Fruit fly (Drosophila melanogaster) whole organism, embryonic: ENCODE results near the gene orb.

Experiments used
- ATbp ChIP-seq: fragments of 200-800 bp; sonication (Bioruptor generic); optimal IDR thresholded peaks from 2 replicates; lab custom pipeline; 2017; ENCODE audit warnings: missing biosample characterization, mild to moderate bottlenecking, missing genetic modification characterization, missing genetic modification reagents
- Abd-B ChIP-seq: fragments of 200-800 bp; sonication (Bioruptor generic); optimal IDR thresholded peaks from 2 replicates; lab custom pipeline; 2018; ENCODE audit warnings: missing biosample characterization, mild to moderate bottlenecking, missing genetic modification characterization, moderate library complexity
- Bdp1 ChIP-seq: fragments of 200-800 bp; sonication (Bioruptor generic); optimal IDR thresholded peaks from 3 replicates; lab custom pipeline; 2016; ENCODE audit warnings: missing biosample characterization, missing genetic modification characterization
- BtbVII ChIP-seq: fragments of 200-800 bp; sonication (Bioruptor generic); optimal IDR thresholded peaks from 3 replicates; lab custom pipeline; 2017; ENCODE audit warnings: missing biosample characterization, mild to moderate bottlenecking, missing genetic modification characterization
- CG10321 ChIP-seq: fragments of 200-800 bp; sonication (Bioruptor generic); IDR thresholded peaks from 2 replicates; pipeline ENCODE4 v1.3.6; 2022; ENCODE audit warnings: missing biosample characterization, missing genetic modification characterization
- CG10431 ChIP-seq: fragments of 200-800 bp; sonication (Bioruptor generic); optimal IDR thresholded peaks from 3 replicates; lab custom pipeline; 2018; ENCODE audit warnings: missing biosample characterization, mild to moderate bottlenecking, missing genetic modification characterization
- CG11093 ChIP-seq: fragments of 200-800 bp; sonication (Bioruptor generic); IDR thresholded peaks from 3 replicates; pipeline ENCODE4 v1.3.6; 2022; ENCODE audit warnings: missing biosample characterization, missing genetic modification characterization
- CG11504 ChIP-seq: fragments of 200-800 bp; sonication (Bioruptor generic); optimal IDR thresholded peaks from 3 replicates; lab custom pipeline; 2019; ENCODE audit warnings: missing biosample characterization, mild to moderate bottlenecking, missing genetic modification characterization, moderate library complexity
- CG12219 ChIP-seq: fragments of 200-800 bp; sonication (Bioruptor generic); optimal IDR thresholded peaks from 3 replicates; lab custom pipeline; 2018; ENCODE audit warnings: missing biosample characterization, mild to moderate bottlenecking, missing genetic modification characterization
- CG13624 ChIP-seq: fragments of 200-800 bp; sonication (Bioruptor generic); optimal IDR thresholded peaks from 2 replicates; lab custom pipeline; 2016; ENCODE audit warnings: missing biosample characterization, missing genetic modification characterization
- CG13775 ChIP-seq: fragments of 200-800 bp; sonication (Bioruptor generic); optimal IDR thresholded peaks from 3 replicates; lab custom pipeline; 2017; ENCODE audit warnings: missing biosample characterization, mild to moderate bottlenecking, missing genetic modification characterization
- CG14860 ChIP-seq: fragments of 200-800 bp; sonication (Bioruptor generic); IDR thresholded peaks from 3 replicates; pipeline ENCODE4 v1.3.6; 2022; ENCODE audit warnings: missing biosample characterization, missing genetic modification characterization; ENCODE audit not compliant: partially characterized antibody
- CG14965 ChIP-seq: fragments of 200-800 bp; sonication (Bioruptor generic); optimal IDR thresholded peaks from 2 replicates; lab custom pipeline; 2016; ENCODE audit warnings: missing biosample characterization, missing genetic modification characterization, borderline replicate concordance
- CG15514 ChIP-seq: fragments of 200-800 bp; sonication (Bioruptor generic); optimal IDR thresholded peaks from 3 replicates; lab custom pipeline; 2017; ENCODE audit warnings: missing biosample characterization, missing genetic modification characterization, mild to moderate bottlenecking, moderate library complexity, missing genetic modification reagents
- CG15601 ChIP-seq: fragments of 200-800 bp; sonication (Bioruptor generic); optimal IDR thresholded peaks from 3 replicates; lab custom pipeline; 2019; ENCODE audit warnings: missing biosample characterization, mild to moderate bottlenecking, missing genetic modification characterization, moderate library complexity
- CG16863 ChIP-seq: fragments of 200-800 bp; sonication (Bioruptor generic); optimal IDR thresholded peaks from 3 replicates; lab custom pipeline; 2016; ENCODE audit warnings: missing biosample characterization, missing genetic modification characterization
- CG1792 ChIP-seq: fragments of 200-800 bp; sonication (Bioruptor generic); optimal IDR thresholded peaks from 2 replicates; lab custom pipeline; 2016; ENCODE audit warnings: missing biosample characterization, missing genetic modification characterization
- CG18011 ChIP-seq: fragments of 200-800 bp; sonication (Bioruptor generic); optimal IDR thresholded peaks from 2 replicates; lab custom pipeline; 2017; ENCODE audit warnings: missing biosample characterization, missing genetic modification characterization, mild to moderate bottlenecking, moderate library complexity, missing genotype
- CG4707 ChIP-seq: fragments of 200-800 bp; sonication (Bioruptor generic); optimal IDR thresholded peaks from 2 replicates; lab custom pipeline; 2018; ENCODE audit warnings: missing biosample characterization, mild to moderate bottlenecking, missing genetic modification characterization, moderate library complexity
- CG4820 ChIP-seq: fragments of 200-800 bp; sonication (Bioruptor generic); optimal IDR thresholded peaks from 3 replicates; lab custom pipeline; 2016; ENCODE audit warnings: missing biosample characterization, missing genetic modification characterization
- CG7839 ChIP-seq: fragments of 200-800 bp; sonication (Bioruptor generic); optimal IDR thresholded peaks from 3 replicates; lab custom pipeline; 2018; ENCODE audit warnings: missing biosample characterization, mild to moderate bottlenecking, missing genetic modification characterization, moderate library complexity
- CG7963 ChIP-seq: fragments of 200-800 bp; sonication (Bioruptor generic); IDR thresholded peaks from 3 replicates; pipeline ENCODE4 v1.3.6; 2022; ENCODE audit warnings: missing biosample characterization, missing genetic modification characterization; ENCODE audit not compliant: partially characterized antibody
- D19A ChIP-seq: fragments of 200-800 bp; optimal IDR thresholded peaks from 3 replicates; lab custom pipeline; 2019; ENCODE audit warnings: missing biosample characterization, mild to moderate bottlenecking, missing genetic modification characterization, moderate library complexity
- D19B ChIP-seq: fragments of 200-800 bp; sonication (Bioruptor generic); optimal IDR thresholded peaks from 2 replicates; lab custom pipeline; 2017; ENCODE audit warnings: missing biosample characterization, mild to moderate bottlenecking, missing genetic modification characterization
- Dbx ChIP-seq: fragments of 200-800 bp; sonication (Bioruptor generic); IDR thresholded peaks from 3 replicates; pipeline ENCODE4 v1.3.6; 2022; ENCODE audit warnings: missing biosample characterization, missing genetic modification characterization
- Ets97D ChIP-seq: fragments of 200-800 bp; sonication (Bioruptor generic); optimal IDR thresholded peaks from 3 replicates; lab custom pipeline; 2016; ENCODE audit warnings: missing biosample characterization, missing genetic modification characterization
- Lim3 ChIP-seq: fragments of 200-800 bp; sonication (Bioruptor generic); IDR thresholded peaks from 2 replicates; pipeline ENCODE4 v1.3.6; 2022; ENCODE audit warnings: missing biosample characterization, missing genetic modification characterization
- Med ChIP-seq: fragments of 200-800 bp; sonication (Bioruptor generic); peaks from one replicate; lab custom pipeline; 2016; ENCODE audit warnings: missing biosample characterization, missing genetic modification characterization, mild to moderate bottlenecking, inconsistent platforms, moderate library complexity
- Meics ChIP-seq: fragments of 200-800 bp; sonication (Bioruptor generic); optimal IDR thresholded peaks from 2 replicates; lab custom pipeline; 2017; ENCODE audit warnings: missing biosample characterization, mild to moderate bottlenecking, missing genetic modification characterization
- Sox102F ChIP-seq: fragments of 200-800 bp; sonication (Bioruptor generic); optimal IDR thresholded peaks from 2 replicates; lab custom pipeline; 2018; ENCODE audit warnings: missing biosample characterization, mild to moderate bottlenecking, missing genetic modification characterization, moderate library complexity
- TFAM ChIP-seq: fragments of 200-800 bp; sonication (Bioruptor generic); optimal IDR thresholded peaks from 2 replicates; lab custom pipeline; 2017; ENCODE audit warnings: missing biosample characterization, missing genetic modification characterization, inconsistent platforms
- Usf ChIP-seq: fragments of 200-800 bp; sonication (Bioruptor generic); optimal IDR thresholded peaks from 2 replicates; lab custom pipeline; 2017; ENCODE audit warnings: missing genotype, missing biosample characterization, missing genetic modification characterization
- ase ChIP-seq: fragments of 200-800 bp; sonication (Bioruptor generic); IDR thresholded peaks from 3 replicates; pipeline ENCODE4 v1.3.6; 2022; ENCODE audit warnings: missing biosample characterization, missing genetic modification characterization
- br ChIP-seq: fragments of >200 bp; optimal IDR thresholded peaks from 2 replicates; lab custom pipeline; 2017
- btn ChIP-seq: fragments of 200-800 bp; sonication (Bioruptor generic); optimal IDR thresholded peaks from 2 replicates; lab custom pipeline; 2016; ENCODE audit warnings: missing biosample characterization, missing genetic modification characterization
- corto ChIP-seq: fragments of 200-800 bp; sonication (Bioruptor generic); optimal IDR thresholded peaks from 2 replicates; lab custom pipeline; 2016; ENCODE audit warnings: missing biosample characterization, mild to moderate bottlenecking, missing genetic modification characterization, moderate library complexity
- croc ChIP-seq: fragments of 200-800 bp; sonication (Bioruptor generic); conservative IDR thresholded peaks from 3 replicates; pipeline ENCODE4 v1.3.6; 2022; ENCODE audit warnings: missing biosample characterization, missing genetic modification characterization
- fd3F ChIP-seq: fragments of 200-800 bp; sonication (Bioruptor generic); optimal IDR thresholded peaks from 2 replicates; lab custom pipeline; 2018; ENCODE audit warnings: missing biosample characterization, mild to moderate bottlenecking, missing genetic modification characterization, moderate library complexity
- fd96Cb ChIP-seq: fragments of 200-800 bp; sonication (Bioruptor generic); optimal IDR thresholded peaks from 2 replicates; lab custom pipeline; 2018; ENCODE audit warnings: missing biosample characterization, mild to moderate bottlenecking, missing genetic modification characterization, moderate library complexity
- ftz-f1 ChIP-seq: fragments of 200-800 bp; sonication (Bioruptor generic); optimal IDR thresholded peaks from 2 replicates; lab custom pipeline; 2016; ENCODE audit warnings: missing biosample characterization, missing genetic modification characterization
- gsb ChIP-seq: fragments of 200-800 bp; sonication (Bioruptor generic); IDR thresholded peaks from 2 replicates; pipeline ENCODE4 v1.3.6; 2022; ENCODE audit warnings: missing biosample characterization, missing genetic modification characterization
- jing ChIP-seq: fragments of 200-800 bp; sonication (Bioruptor generic); optimal IDR thresholded peaks from 2 replicates; lab custom pipeline; 2018; ENCODE audit warnings: missing biosample characterization, mild to moderate bottlenecking, missing genetic modification characterization
- knrl ChIP-seq: fragments of 200-800 bp; sonication (Bioruptor generic); IDR thresholded peaks from 3 replicates; pipeline ENCODE4 v1.3.6; 2022; ENCODE audit warnings: missing biosample characterization, missing genetic modification characterization; ENCODE audit not compliant: partially characterized antibody
- salm ChIP-seq: fragments of 200-800 bp; sonication (Bioruptor generic); optimal IDR thresholded peaks from 2 replicates; lab custom pipeline; 2018; ENCODE audit warnings: missing biosample characterization, mild to moderate bottlenecking, missing genetic modification characterization
- so ChIP-seq: fragments of 200-800 bp; sonication (Bioruptor generic); IDR thresholded peaks from 3 replicates; pipeline ENCODE4 v1.3.6; 2022; ENCODE audit warnings: missing biosample characterization, missing genetic modification characterization
- sqz ChIP-seq: fragments of 200-800 bp; sonication (Bioruptor generic); optimal IDR thresholded peaks from 3 replicates; lab custom pipeline; 2018; ENCODE audit warnings: missing biosample characterization, mild to moderate bottlenecking, missing genetic modification characterization
- tio ChIP-seq: fragments of 200-800 bp; sonication (Bioruptor generic); optimal IDR thresholded peaks from 2 replicates; lab custom pipeline; 2017; ENCODE audit warnings: missing biosample characterization, missing genetic modification characterization, inconsistent platforms
- unc-4 ChIP-seq: fragments of 200-800 bp; sonication (Bioruptor generic); IDR thresholded peaks from 2 replicates; pipeline ENCODE4 v1.3.6; 2022; ENCODE audit warnings: missing biosample characterization, missing genetic modification characterization; ENCODE audit not compliant: partially characterized antibody
- yki ChIP-seq: fragments of >200 bp; optimal IDR thresholded peaks from 3 replicates; lab custom pipeline; 2018
- zen2 ChIP-seq: fragments of 200-800 bp; sonication (Bioruptor generic); IDR thresholded peaks from 3 replicates; pipeline ENCODE4 v1.3.6; 2022; ENCODE audit warnings: missing biosample characterization, missing genetic modification characterization; ENCODE audit not compliant: partially characterized antibody

orb gene

DNA sequence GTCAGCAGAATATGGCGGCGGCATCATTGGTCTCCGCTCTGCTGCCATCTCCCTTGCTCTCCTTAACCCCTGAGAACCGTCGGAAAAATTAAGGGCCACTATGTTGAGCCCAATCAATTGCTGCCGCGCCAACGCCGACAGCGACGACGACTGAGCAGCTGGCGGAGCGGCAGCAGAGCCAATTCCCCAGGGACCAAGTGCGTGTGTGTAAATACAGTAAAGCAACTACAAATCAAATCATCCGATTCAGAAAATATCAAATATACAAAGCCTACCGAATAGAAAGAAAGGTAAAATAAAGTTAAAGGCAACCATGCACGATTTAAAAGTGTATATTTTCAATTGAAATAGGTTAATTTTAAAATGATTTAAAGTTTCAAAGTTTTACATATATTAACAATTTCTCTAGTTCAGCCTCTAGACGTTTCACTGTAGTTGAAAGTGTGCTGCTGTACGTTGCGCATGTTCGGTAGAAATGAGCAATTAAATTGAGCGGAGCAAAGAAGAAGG is 68.9 kb downstream of the orb start (continued):
- TF ChIP-seq Abd-B (no peak), CG7839 (peak; percentile 68), CG18011 (GFP tag; lab: Kevin White, UChicago) (no peak), ATbp (GFP tag; lab: Kevin White, UChicago) (peak; percentile 54), fd3F (GFP tag; lab: Kevin White, UChicago) (peak; percentile 2), so (GFP tag; lab: Robert Waterston, UW) (no peak), Usf (GFP tag; lab: Kevin White, UChicago) (no peak), BtbVII (GFP tag; lab: Kevin White, UChicago) (peak; percentile 50), CG11504 (peak; percentile 71), CG13775 (GFP tag; lab: Kevin White, UChicago) (peak; percentile 43), CG7963 (GFP tag; lab: Robert Waterston, UW) (no peak), zen2 (GFP tag; lab: Robert Waterston, UW) (no peak), CG10321 (GFP tag; lab: Robert Waterston, UW) (peak; percentile 84), salm (peak; percentile 22), sqz (GFP tag; lab: Kevin White, UChicago) (peak; percentile 12), Meics (peak; percentile 76), br (lab: Kevin White, UChicago) (no peak), ftz-f1 (GFP tag; lab: Kevin White, UChicago) (peak; percentile 3), CG4820 (GFP tag; lab: Kevin White, UChicago) (peak; percentile 27), ase (no peak), corto (GFP tag; lab: Kevin White, UChicago) (peak; percentile 22), croc (GFP tag; lab: Robert Waterston, UW) (no peak), CG10431 (no peak), Bdp1 (GFP tag; lab: Kevin White, UChicago) (no peak), Lim3 (GFP tag; lab: Robert Waterston, UW) (no peak), yki (lab: Kevin White, UChicago) (no peak), Sox102F (GFP tag; lab: Kevin White, UChicago) (peak; percentile 43), CG1792 (GFP tag; lab: Kevin White, UChicago) (no peak), D19A (tag; lab: Kevin White, UChicago) (peak; percentile 59), knrl (GFP tag; lab: Robert Waterston, UW) (no peak), CG4707 (GFP tag; lab: Kevin White, UChicago) (no peak), CG13624 (GFP tag; lab: Kevin White, UChicago) (peak; percentile 42), Med (GFP tag; lab: Kevin White, UChicago) (peak; percentile 83), CG15514 (GFP tag; lab: Kevin White, UChicago) (peak; percentile 43), TFAM (no peak), btn (GFP tag; lab: Kevin White, UChicago) (no peak), CG16863 (no peak), Ets97D (GFP tag; lab: Kevin White, UChicago) (peak; percentile 12), CG14860 (no peak), tio (peak; percentile 3), unc-4 (GFP tag; lab: Robert Waterston, UW) (no peak), Dbx (peak; percentile 78), CG14965 (GFP tag; lab: Kevin White, UChicago) (no peak), D19B (GFP tag; lab: Kevin White, UChicago) (peak; percentile 22), gsb (GFP tag; lab: Robert Waterston, UW) (no peak), CG12219 (GFP tag; lab: Kevin White, UChicago) (no peak), CG11093 (GFP tag; lab: Robert Waterston, UW) (no peak), fd96Cb (tag; lab: Kevin White, UChicago) (peak; percentile 24), jing (GFP tag; lab: Kevin White, UChicago) (no peak), CG15601 (tag; lab: Kevin White, UChicago) (peak; percentile 51)
